Worm (Caenorhabditis elegans) whole organism, L3 larva: ENCODE results near the gene F02C9.1.
"Not testable (repeated sequence)": the region's sequence is repeated elsewhere in the genome, so short reads cannot be mapped to it uniquely, and the experiment has no call there.

Source experiments
- aly-2 ChIP-seq: fragments of 150-350 bp; optimal IDR thresholded peaks from 2 replicates; lab custom pipeline; 2014; ENCODE audit warnings: missing biosample characterization, missing genetic modification characterization
- ama-1 ChIP-seq: fragments of 150-350 bp; optimal IDR thresholded peaks from 2 replicates; lab custom pipeline; 2018
- ceh-16 ChIP-seq: sonication (generic microtip); optimal IDR thresholded peaks from 2 replicates; lab custom pipeline; 2017; ENCODE audit warnings: missing biosample characterization, missing genetic modification characterization
- ceh-28 ChIP-seq: fragments of 150-350 bp; optimal IDR thresholded peaks from 2 replicates; lab custom pipeline; 2014; ENCODE audit warnings: missing biosample characterization, missing genetic modification reagents, missing genetic modification characterization
- ceh-9 ChIP-seq: sonication (generic microtip); optimal IDR thresholded peaks from 2 replicates; lab custom pipeline; 2018; ENCODE audit warnings: missing biosample characterization, missing genetic modification characterization
- egl-27 ChIP-seq: sonication (generic microtip); optimal IDR thresholded peaks from 4 replicates; lab custom pipeline; 2017; ENCODE audit warnings: missing biosample characterization, missing genetic modification reagents, missing genetic modification characterization
- egl-5 ChIP-seq: fragments of 150-350 bp; optimal IDR thresholded peaks from 2 replicates; lab custom pipeline; 2017; ENCODE audit warnings: missing biosample characterization, missing genetic modification reagents, missing genetic modification characterization, inconsistent platforms
- elt-2 ChIP-seq: sonication (generic microtip); optimal IDR thresholded peaks from 2 replicates; lab custom pipeline; 2016; ENCODE audit warnings: missing genetic modification reagents, mild to moderate bottlenecking, missing genetic modification characterization, missing compliant biosample characterization
- eor-1 ChIP-seq, 2 experiments: fragments of 150-350 bp; optimal IDR thresholded peaks; 2 replicates each; lab custom pipeline; 2014 to 2018; ENCODE audit warnings: missing biosample characterization in 2 of 2, missing genetic modification characterization in 2 of 2
- fkh-10 ChIP-seq: sonication (generic microtip); optimal IDR thresholded peaks from 2 replicates; lab custom pipeline; 2017; ENCODE audit warnings: missing biosample characterization, missing genetic modification reagents, missing genetic modification characterization
- jun-1 ChIP-seq: fragments of 150-350 bp; optimal IDR thresholded peaks from 2 replicates; lab custom pipeline; 2014; ENCODE audit warnings: missing biosample characterization, missing genetic modification reagents, missing genetic modification characterization
- lin-15B ChIP-seq: fragments of 150-350 bp; optimal IDR thresholded peaks from 2 replicates; lab custom pipeline; 2014; ENCODE audit warnings: missing biosample characterization, missing genetic modification characterization
- lsy-12 ChIP-seq: sonication (generic microtip); optimal IDR thresholded peaks from 2 replicates; lab custom pipeline; 2016; ENCODE audit warnings: mild to moderate bottlenecking, missing genetic modification characterization, missing compliant biosample characterization
- mdl-1 ChIP-seq: fragments of 150-350 bp; optimal IDR thresholded peaks from 2 replicates; lab custom pipeline; 2014; ENCODE audit warnings: missing biosample characterization, missing genetic modification characterization
- mml-1 ChIP-seq: fragments of 150-350 bp; sonication (generic microtip); optimal IDR thresholded peaks from 3 replicates; lab custom pipeline; 2014; ENCODE audit warnings: missing biosample characterization, missing genetic modification characterization
- nhr-12 ChIP-seq: fragments of 150-350 bp; optimal IDR thresholded peaks from 2 replicates; lab custom pipeline; 2014; ENCODE audit warnings: missing biosample characterization, missing genetic modification characterization
- nhr-237 ChIP-seq: fragments of 150-350 bp; optimal IDR thresholded peaks from 2 replicates; lab custom pipeline; 2014; ENCODE audit warnings: missing biosample characterization, missing genetic modification characterization
- nhr-25 ChIP-seq: sonication (generic microtip); optimal IDR thresholded peaks from 2 replicates; lab custom pipeline; 2017; ENCODE audit warnings: missing biosample characterization, missing genetic modification characterization
- nhr-28 ChIP-seq: fragments of 150-350 bp; optimal IDR thresholded peaks from 2 replicates; lab custom pipeline; 2014; ENCODE audit warnings: missing biosample characterization, missing genetic modification characterization
- nhr-43 ChIP-seq: sonication (generic microtip); optimal IDR thresholded peaks from 2 replicates; lab custom pipeline; 2016; ENCODE audit warnings: mild to moderate bottlenecking, missing genetic modification characterization, missing compliant biosample characterization; ENCODE audit not compliant: poor library complexity, severe bottlenecking
- nhr-67 ChIP-seq: fragments of 150-350 bp; optimal IDR thresholded peaks from 2 replicates; lab custom pipeline; 2014; ENCODE audit warnings: missing biosample characterization, missing genetic modification characterization
- pha-4 ChIP-seq: fragments of 150-350 bp; optimal IDR thresholded peaks from 2 replicates; lab custom pipeline; 2014; ENCODE audit warnings: missing biosample characterization, missing genetic modification reagents, missing genetic modification characterization
- pqm-1 ChIP-seq: fragments of 150-350 bp; optimal IDR thresholded peaks from 2 replicates; lab custom pipeline; 2017; ENCODE audit warnings: missing biosample characterization, missing genetic modification characterization, inconsistent platforms
- snpc-4 ChIP-seq: fragments of 150-350 bp; optimal IDR thresholded peaks from 2 replicates; lab custom pipeline; 2014; ENCODE audit warnings: missing biosample characterization, missing genetic modification characterization
- unc-39 ChIP-seq: sonication (generic microtip); optimal IDR thresholded peaks from 4 replicates; lab custom pipeline; 2017; ENCODE audit warnings: missing biosample characterization, missing genetic modification characterization
- unc-62 ChIP-seq: fragments of 150-350 bp; sonication (generic microtip); optimal IDR thresholded peaks from 4 replicates; lab custom pipeline; 2014; ENCODE audit warnings: missing biosample characterization, missing genetic modification reagents, missing genetic modification characterization
- zag-1 ChIP-seq: fragments of 150-350 bp; optimal IDR thresholded peaks from 2 replicates; lab custom pipeline; 2014; ENCODE audit warnings: missing biosample characterization, missing genetic modification characterization

F02C9.1 gene

ce11 chrV:3138488-3138887 lies at the start of gene F02C9.1, which contains the start of gene irld-3:
Gene F02C9.1 (plus strand): TSS chrV:3138703.
Gene irld-3 (minus strand): TSS chrV:3138588.
- TF ChIP-seq fkh-10 = no peak
- no peak for TF ChIP-seq unc-39 (tag; lab: Kevin White, UChicago)
- no peak for TF ChIP-seq nhr-67 (tag; lab: Kevin White, UChicago)
- TF ChIP-seq egl-5 (tag; lab: Kevin White, UChicago) = no peak
- TF ChIP-seq eor-1 (tag; optimal IDR thresholded peaks at IDR 0.05; lab: Kevin White, UChicago) = no peak
- no peak for TF ChIP-seq elt-2 (tag; lab: Kevin White, UChicago)
- TF ChIP-seq mml-1 (tag; lab: Kevin White, UChicago) = no peak

DNA sequence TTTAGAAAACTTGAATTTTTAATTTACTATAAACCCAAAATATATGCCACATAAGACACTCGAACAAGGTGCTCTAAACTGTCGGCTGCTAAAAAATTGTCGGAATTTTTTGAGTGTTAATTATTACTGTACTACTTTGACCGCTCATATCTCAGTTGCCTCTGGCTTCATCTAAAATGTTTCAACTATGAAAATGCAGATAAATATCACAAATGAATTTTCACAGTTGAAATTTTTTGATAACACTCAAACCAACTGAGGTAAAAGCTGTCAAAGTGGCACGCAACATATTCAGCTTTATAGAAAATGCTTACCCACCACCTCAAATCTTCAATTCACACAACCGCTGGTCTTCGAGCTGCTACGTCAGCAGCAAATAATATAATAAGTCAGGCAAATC lies 49.7 kb upstream of the F02C9.1 start, which contains the start of gene acs-21:
Gene acs-21 (plus strand): TSS at position 301 of the 400 bp plus-strand sequence.
- no peak for TF ChIP-seq mdl-1 (tag; lab: Kevin White, UChicago)
- TF ChIP-seq pqm-1 (tag; lab: Kevin White, UChicago) = no peak

DNA sequence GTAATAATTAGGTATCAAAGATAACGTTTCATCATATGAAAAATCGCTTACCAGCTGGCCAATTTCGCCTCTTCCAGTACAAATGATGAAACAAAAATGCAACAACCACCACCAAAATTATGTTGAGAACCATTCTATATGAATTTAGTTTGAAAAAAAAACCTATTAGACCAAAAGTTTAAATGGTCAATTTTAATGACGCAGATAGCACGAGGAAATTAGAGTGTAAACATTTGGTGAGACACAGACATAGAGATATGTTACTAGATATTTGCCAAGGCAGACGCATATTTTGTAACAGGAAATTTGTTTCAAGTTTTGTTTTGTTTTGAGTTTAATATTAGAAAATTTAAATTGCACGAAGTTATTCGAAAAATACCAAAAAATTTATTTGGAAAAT lies 44.2 kb upstream of the F02C9.1 start, which contains the start of gene cyp-33C9:
Gene cyp-33C9 (minus strand): TSS at position 211 of the 400 bp plus-strand sequence.
- TF ChIP-seq elt-2 (tag; lab: Kevin White, UChicago) (peak; percentile 20), mdl-1 (tag; lab: Kevin White, UChicago) (no peak), pha-4 (tag; lab: Kevin White, UChicago) (peak; percentile 59)

ce11 chrV:3100527-3100926 lies 38.0 kb upstream of the F02C9.1 start:
- TF ChIP-seq nhr-43 (tag; lab: Kevin White, UChicago) = no peak
- TF ChIP-seq pqm-1 (tag; lab: Kevin White, UChicago) = no peak
- no peak for TF ChIP-seq nhr-25 (tag; lab: Kevin White, UChicago)
- no peak for TF ChIP-seq nhr-28 (tag; lab: Kevin White, UChicago)
- no peak for TF ChIP-seq elt-2 (tag; lab: Kevin White, UChicago)
- no peak for TF ChIP-seq nhr-12 (tag; lab: Kevin White, UChicago)
- TF ChIP-seq aly-2 (tag; lab: Kevin White, UChicago) = no peak
- TF ChIP-seq ceh-28 (tag; lab: Kevin White, UChicago) = no peak
- TF ChIP-seq mdl-1 (tag; lab: Kevin White, UChicago) = no peak
- no peak for TF ChIP-seq ceh-9 (tag; lab: Kevin White, UChicago)

- TF ChIP-seq egl-27; ceh-16 (tag; lab: Kevin White, UChicago); pqm-1 (tag; lab: Kevin White, UChicago): not testable (repeated sequence)
Measured at ce11 chrV:3102049-3102448, 36.5 kb upstream of the F02C9.1 start, which contains the start of gene Y73C8C.4. Gene Y73C8C.4 (minus strand): TSS chrV:3102149.

ce11 chrV:3104134-3104533 lies 34.4 kb upstream of the F02C9.1 start, which contains the start of gene str-66:
Gene str-66 (minus strand): TSS chrV:3104234.
- no peak for TF ChIP-seq zag-1 (tag; lab: Kevin White, UChicago)
- no peak for TF ChIP-seq pqm-1 (tag; lab: Kevin White, UChicago)
- no peak for TF ChIP-seq ceh-9 (tag; lab: Kevin White, UChicago)
- TF ChIP-seq elt-2 (tag; lab: Kevin White, UChicago) = no peak
- TF ChIP-seq ceh-28 (tag; lab: Kevin White, UChicago) = no peak
- no peak for TF ChIP-seq lin-15B
- no peak for TF ChIP-seq ceh-16 (tag; lab: Kevin White, UChicago)
- TF ChIP-seq unc-39 (tag; lab: Kevin White, UChicago) = no peak
- no peak for TF ChIP-seq lsy-12 (tag; lab: Kevin White, UChicago)
- no peak for TF ChIP-seq unc-62 (GFP tag; lab: Kevin White, UChicago)
- no peak for TF ChIP-seq nhr-237
- TF ChIP-seq snpc-4 (tag; lab: Kevin White, UChicago) = no peak
- no peak for TF ChIP-seq ama-1 (lab: Kevin White, UChicago)
- no peak for TF ChIP-seq mdl-1 (tag; lab: Kevin White, UChicago)
- no peak for TF ChIP-seq nhr-28 (tag; lab: Kevin White, UChicago)
- no peak for TF ChIP-seq nhr-25 (tag; lab: Kevin White, UChicago)
- no peak for TF ChIP-seq jun-1
- TF ChIP-seq, all 47 proteins: peak for 0

DNA sequence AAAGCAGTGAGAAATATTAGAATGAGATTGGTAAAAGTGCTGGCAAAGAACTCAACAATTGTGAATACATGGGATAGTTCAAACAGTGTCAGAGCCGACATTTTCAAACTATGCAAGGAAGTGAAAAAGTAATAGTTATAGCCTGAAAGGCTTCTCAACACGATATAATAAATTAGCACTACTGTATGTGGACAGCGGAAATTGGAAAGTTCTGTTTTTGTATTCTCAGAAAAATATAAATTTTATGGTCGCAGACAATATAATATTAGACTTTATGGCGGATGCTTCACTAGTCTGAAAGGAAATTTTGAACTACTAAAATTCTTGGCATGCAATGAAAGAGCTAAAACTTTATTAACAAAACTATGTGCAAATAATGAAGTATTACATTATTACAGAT lies 32.7 kb upstream of the F02C9.1 start, which contains the start of gene str-69:
Gene str-69 (minus strand): TSS at position 101 of the 400 bp plus-strand sequence.
- TF ChIP-seq unc-39 (tag; lab: Kevin White, UChicago) (no peak), pha-4 (tag; lab: Kevin White, UChicago) (no peak), unc-62 (GFP tag; lab: Kevin White, UChicago) (no peak), lsy-12 (tag; lab: Kevin White, UChicago) (no peak)
